Worm (Caenorhabditis elegans) whole organism, mixed stage, embryonic: ENCODE results near the gene vamp-8.

Source experiments
- M03D4.4 ChIP-seq: sonication (generic microtip); optimal IDR thresholded peaks from 2 replicates; lab custom pipeline; 2017; ENCODE audit warnings: mild to moderate bottlenecking, missing genetic modification characterization, missing compliant biosample characterization
- bed-3 ChIP-seq: fragments of 200-800 bp; sonication (Bioruptor generic); optimal IDR thresholded peaks from 3 replicates; lab custom pipeline; 2018; ENCODE audit warnings: mild to moderate bottlenecking, missing genetic modification characterization, moderate library complexity, missing compliant biosample characterization
- blmp-1 ChIP-seq: fragments of 150-350 bp; optimal IDR thresholded peaks from 2 replicates; lab custom pipeline; 2014; ENCODE audit warnings: missing biosample characterization, missing genetic modification characterization
- ceh-39 ChIP-seq: fragments of 150-350 bp; optimal IDR thresholded peaks from 2 replicates; lab custom pipeline; 2014; ENCODE audit warnings: missing biosample characterization, missing genetic modification characterization
- ceh-43 ChIP-seq: fragments of 200-800 bp; sonication (Bioruptor generic); optimal IDR thresholded peaks from 2 replicates; lab custom pipeline; 2018; ENCODE audit warnings: mild to moderate bottlenecking, missing genetic modification characterization, moderate library complexity, missing compliant biosample characterization
- ceh-83 ChIP-seq: fragments of 200-800 bp; sonication (Bioruptor generic); optimal IDR thresholded peaks from 2 replicates; lab custom pipeline; 2018; ENCODE audit warnings: mild to moderate bottlenecking, missing genetic modification characterization, missing compliant biosample characterization
- ces-1 ChIP-seq: fragments of 150-350 bp; optimal IDR thresholded peaks from 2 replicates; lab custom pipeline; 2014; ENCODE audit warnings: missing biosample characterization, missing genetic modification reagents, missing genetic modification characterization
- cnd-1 ChIP-seq: fragments of 200-800 bp; sonication (Bioruptor generic); optimal IDR thresholded peaks from 2 replicates; lab custom pipeline; 2018; ENCODE audit warnings: mild to moderate bottlenecking, missing genetic modification characterization, missing compliant biosample characterization
- drap-1 ChIP-seq: fragments of 200-800 bp; sonication (Bioruptor generic); optimal IDR thresholded peaks from 3 replicates; lab custom pipeline; 2018; ENCODE audit warnings: mild to moderate bottlenecking, missing genetic modification characterization, missing compliant biosample characterization
- elt-1 ChIP-seq: sonication (generic microtip); optimal IDR thresholded peaks from 2 replicates; lab custom pipeline; 2017; ENCODE audit warnings: missing genetic modification characterization, mild to moderate bottlenecking, missing compliant biosample characterization, antibody characterized with exemption, moderate library complexity, borderline replicate concordance; ENCODE audit not compliant: insufficient read depth
- elt-3 ChIP-seq: fragments of 150-350 bp; optimal IDR thresholded peaks from 2 replicates; lab custom pipeline; 2014; ENCODE audit warnings: missing biosample characterization, missing genetic modification characterization
- flh-1 ChIP-seq: fragments of 200-800 bp; sonication (Bioruptor generic); optimal IDR thresholded peaks from 2 replicates; lab custom pipeline; 2018; ENCODE audit warnings: mild to moderate bottlenecking, missing genetic modification characterization, moderate library complexity, missing compliant biosample characterization
- ham-2 ChIP-seq: fragments of 200-800 bp; sonication (Bioruptor generic); optimal IDR thresholded peaks from 2 replicates; lab custom pipeline; 2018; ENCODE audit warnings: mild to moderate bottlenecking, missing genetic modification characterization, missing compliant biosample characterization
- hlh-1 ChIP-seq: fragments of 150-350 bp; optimal IDR thresholded peaks from 2 replicates; lab custom pipeline; 2014; ENCODE audit warnings: missing biosample characterization, missing genetic modification reagents, missing genetic modification characterization
- lin-13 ChIP-seq: fragments of 150-350 bp; optimal IDR thresholded peaks from 2 replicates; lab custom pipeline; 2014; ENCODE audit warnings: missing biosample characterization, missing genetic modification characterization
- lin-32 ChIP-seq: fragments of 200-800 bp; sonication (Bioruptor generic); optimal IDR thresholded peaks from 2 replicates; lab custom pipeline; 2018; ENCODE audit warnings: mild to moderate bottlenecking, missing genetic modification characterization, missing compliant biosample characterization
- lsy-2 ChIP-seq: fragments of 150-350 bp; optimal IDR thresholded peaks from 2 replicates; lab custom pipeline; 2014; ENCODE audit warnings: missing biosample characterization, missing genetic modification characterization
- mab-5 ChIP-seq: fragments of 150-350 bp; optimal IDR thresholded peaks from 2 replicates; lab custom pipeline; 2014; ENCODE audit warnings: missing biosample characterization, missing genetic modification characterization
- mep-1 ChIP-seq: fragments of 150-350 bp; optimal IDR thresholded peaks from 2 replicates; lab custom pipeline; 2017; ENCODE audit warnings: missing biosample characterization, missing genetic modification reagents, missing genetic modification characterization, inconsistent platforms
- mls-2 ChIP-seq: sonication (generic microtip); optimal IDR thresholded peaks from 2 replicates; lab custom pipeline; 2016; ENCODE audit warnings: mild to moderate bottlenecking, missing genetic modification characterization, moderate library complexity, missing compliant biosample characterization
- nhr-12 ChIP-seq: fragments of 150-350 bp; optimal IDR thresholded peaks from 2 replicates; lab custom pipeline; 2014; ENCODE audit warnings: missing biosample characterization, missing genetic modification characterization
- nhr-2 ChIP-seq: fragments of 150-350 bp; optimal IDR thresholded peaks from 2 replicates; lab custom pipeline; 2014; ENCODE audit warnings: missing biosample characterization, missing genetic modification characterization
- nhr-237 ChIP-seq: fragments of 150-350 bp; optimal IDR thresholded peaks from 2 replicates; lab custom pipeline; 2014; ENCODE audit warnings: missing biosample characterization, missing genetic modification characterization
- nhr-28 ChIP-seq: fragments of 150-350 bp; optimal IDR thresholded peaks from 2 replicates; lab custom pipeline; 2014; ENCODE audit warnings: missing biosample characterization, missing genetic modification characterization
- nhr-76 ChIP-seq: sonication (generic microtip); optimal IDR thresholded peaks from 2 replicates; lab custom pipeline; 2017; ENCODE audit warnings: missing biosample characterization, missing genetic modification characterization
- pha-4 ChIP-seq: fragments of 150-350 bp; optimal IDR thresholded peaks from 2 replicates; lab custom pipeline; 2018; ENCODE audit warnings: missing biosample characterization, missing genetic modification reagents, missing genetic modification characterization
- sem-2 ChIP-seq: fragments of 200-800 bp; sonication (Bioruptor generic); optimal IDR thresholded peaks from 2 replicates; lab custom pipeline; 2018; ENCODE audit warnings: mild to moderate bottlenecking, missing genetic modification characterization, missing compliant biosample characterization
- snpc-4 ChIP-seq: fragments of 150-350 bp; optimal IDR thresholded peaks from 2 replicates; lab custom pipeline; 2014; ENCODE audit warnings: missing biosample characterization, missing genetic modification characterization
- sptf-1 ChIP-seq: sonication (generic microtip); optimal IDR thresholded peaks from 2 replicates; lab custom pipeline; 2017; ENCODE audit warnings: mild to moderate bottlenecking, missing genetic modification characterization, moderate library complexity, missing compliant biosample characterization
- tbx-8 ChIP-seq: fragments of 200-800 bp; sonication (Bioruptor generic); optimal IDR thresholded peaks from 2 replicates; lab custom pipeline; 2018; ENCODE audit warnings: mild to moderate bottlenecking, missing genetic modification characterization, moderate library complexity, missing compliant biosample characterization
- unc-120 ChIP-seq: sonication (generic microtip); optimal IDR thresholded peaks from 2 replicates; lab custom pipeline; 2017; ENCODE audit warnings: missing genetic modification characterization, missing compliant biosample characterization; ENCODE audit not compliant: poor library complexity, severe bottlenecking
- unc-39 ChIP-seq: fragments of 150-350 bp; optimal IDR thresholded peaks from 2 replicates; lab custom pipeline; 2014; ENCODE audit warnings: missing biosample characterization, missing genetic modification characterization
- unc-62 ChIP-seq: fragments of 150-350 bp; optimal IDR thresholded peaks from 2 replicates; lab custom pipeline; 2014; ENCODE audit warnings: missing biosample characterization, missing genetic modification reagents, missing genetic modification characterization
- zip-8 ChIP-seq: fragments of 150-350 bp; optimal IDR thresholded peaks from 2 replicates; lab custom pipeline; 2014; ENCODE audit warnings: missing biosample characterization, missing genetic modification characterization
- ztf-11 ChIP-seq: fragments of 150-350 bp; optimal IDR thresholded peaks from 2 replicates; lab custom pipeline; 2014; ENCODE audit warnings: missing biosample characterization, missing genetic modification characterization

The vamp-8 gene

DNA sequence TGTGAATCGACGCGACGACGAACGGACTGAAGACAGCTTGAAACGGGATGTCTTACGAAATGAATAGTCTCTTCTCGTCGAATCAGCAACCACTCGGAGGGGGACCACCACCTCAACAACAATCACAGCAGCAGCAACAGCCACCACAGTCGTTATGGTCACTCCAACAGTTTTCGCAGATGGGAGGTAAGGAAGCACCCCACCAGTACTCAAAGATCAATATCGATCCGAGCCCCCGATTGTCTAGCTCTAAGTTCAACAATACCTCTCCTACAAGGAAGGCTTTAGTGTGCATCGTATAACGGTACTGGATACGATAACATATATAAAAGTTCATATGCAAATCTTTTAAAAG, 23.1 kb upstream of the vamp-8 start:
- TF ChIP-seq blmp-1 (tag; lab: Kevin White, UChicago) (no peak), sptf-1 (no peak), lin-13 (tag; lab: Kevin White, UChicago) (no peak), elt-3 (tag; lab: Kevin White, UChicago) (no peak), unc-39 (tag; lab: Kevin White, UChicago) (no peak), mls-2 (no peak), ham-2 (GFP tag; lab: Kevin White, UChicago) (no peak), drap-1 (GFP tag; lab: Kevin White, UChicago) (no peak), lsy-2 (tag; lab: Kevin White, UChicago) (no peak), nhr-28 (tag; lab: Kevin White, UChicago) (no peak), ztf-11 (tag; lab: Kevin White, UChicago) (no peak), mep-1 (tag; lab: Kevin White, UChicago) (no peak), pha-4 (tag; lab: Kevin White, UChicago) (no peak), ces-1 (GFP tag; lab: Kevin White, UChicago) (no peak), ceh-83 (GFP tag; lab: Kevin White, UChicago) (no peak), bed-3 (no peak), nhr-2 (no peak)

DNA sequence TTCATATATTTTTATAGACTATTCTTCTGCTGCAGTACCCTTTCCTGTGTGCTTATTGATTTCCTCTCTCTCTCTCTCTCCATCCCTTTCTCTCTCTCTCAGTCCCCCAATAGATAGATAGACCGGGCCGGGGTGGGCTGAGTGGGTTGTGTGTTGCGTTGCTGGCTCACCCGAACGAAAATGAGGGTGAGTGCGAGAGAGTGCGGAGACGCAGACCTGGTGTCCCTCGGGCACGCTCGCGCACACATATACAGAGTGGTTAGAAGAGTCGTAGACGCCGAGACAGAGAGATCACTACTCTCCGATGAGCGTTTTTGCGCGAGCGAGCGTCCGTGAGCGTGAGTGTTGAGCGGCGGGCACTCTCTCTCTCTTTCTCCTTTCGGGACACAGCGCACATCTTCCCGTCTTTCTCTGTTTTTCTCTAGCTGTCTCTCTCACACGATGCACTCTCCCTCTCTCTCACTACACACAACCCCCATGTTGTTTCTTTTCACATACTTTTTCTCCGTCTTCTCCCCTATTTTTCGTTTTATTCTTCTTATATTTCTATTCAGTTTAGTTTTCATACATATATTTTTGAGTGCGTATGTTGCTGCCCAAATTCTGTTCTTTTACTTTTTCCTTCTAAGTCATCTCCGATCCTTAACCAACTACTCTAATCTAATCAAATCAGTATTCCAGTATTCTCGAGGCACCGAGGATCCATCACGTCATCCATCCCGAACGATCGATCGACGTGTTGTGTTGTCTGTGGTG, 22.6 kb upstream of the vamp-8 start, which contains the start of gene lin-66:
TSS of gene lin-66 (plus strand) at position 672 of the 756 bp plus-strand sequence.
- no peak for TF ChIP-seq nhr-28 (tag; lab: Kevin White, UChicago)
- peak; percentile 46 for TF ChIP-seq ztf-11 (tag; lab: Kevin White, UChicago)
- no peak for TF ChIP-seq flh-1
- TF ChIP-seq ces-1 (GFP tag; lab: Kevin White, UChicago), result peak; percentile 42
- no peak for TF ChIP-seq lin-32 (GFP tag; lab: Kevin White, UChicago)
- no peak for TF ChIP-seq mab-5 (tag; lab: Kevin White, UChicago)
- TF ChIP-seq hlh-1 (tag; lab: Kevin White, UChicago), result peak; percentile 9
- TF ChIP-seq elt-1 (tag; lab: Kevin White, UChicago), result no peak
- peak; percentile 66 for TF ChIP-seq unc-62
- peak; percentile 31 for TF ChIP-seq unc-39 (tag; lab: Kevin White, UChicago)
- TF ChIP-seq tbx-8, result peak; percentile 44
- no peak for TF ChIP-seq nhr-12 (tag; lab: Kevin White, UChicago)
- peak; percentile 81 for TF ChIP-seq drap-1 (GFP tag; lab: Kevin White, UChicago)
- TF ChIP-seq lsy-2 (tag; lab: Kevin White, UChicago), result no peak
- peak; percentile 98 for TF ChIP-seq unc-120
- TF ChIP-seq zip-8 (tag; lab: Kevin White, UChicago), result no peak
- no peak for TF ChIP-seq bed-3
- TF ChIP-seq pha-4 (tag; lab: Kevin White, UChicago), result peak; percentile 95
- TF ChIP-seq nhr-237 (tag; lab: Kevin White, UChicago), result peak; percentile 55
- TF ChIP-seq lin-13 (tag; lab: Kevin White, UChicago), result peak; percentile 74
- TF ChIP-seq sptf-1, result peak; percentile 84
- peak; percentile 37 for TF ChIP-seq cnd-1 (tag; lab: Kevin White, UChicago)
- peak; percentile 70 for TF ChIP-seq M03D4.4
- TF ChIP-seq elt-3 (tag; lab: Kevin White, UChicago), result no peak
- TF ChIP-seq nhr-76 (tag; lab: Kevin White, UChicago), result no peak
- TF ChIP-seq ceh-43 (GFP tag; lab: Kevin White, UChicago), result no peak
- no peak for TF ChIP-seq sem-2 (GFP tag; lab: Kevin White, UChicago)
- TF ChIP-seq ceh-39 (tag; lab: Kevin White, UChicago), result peak; percentile 49
- TF ChIP-seq nhr-2, result no peak
- TF ChIP-seq snpc-4 (tag; lab: Kevin White, UChicago), result no peak
- no peak for TF ChIP-seq blmp-1 (tag; lab: Kevin White, UChicago)
- TF ChIP-seq ceh-83 (GFP tag; lab: Kevin White, UChicago), result no peak
- peak; percentile 86 for TF ChIP-seq mls-2
- peak; percentile 49 for TF ChIP-seq mep-1 (tag; lab: Kevin White, UChicago)
- TF ChIP-seq ham-2 (GFP tag; lab: Kevin White, UChicago), result peak; percentile 74

ce11 chrIV:13883922-13884321, 18.9 kb upstream of the vamp-8 start:
- TF ChIP-seq hlh-1 (tag; lab: Kevin White, UChicago), result no peak
- TF ChIP-seq blmp-1 (tag; lab: Kevin White, UChicago), result peak; percentile 19
